Worm (Caenorhabditis elegans): ENCODE results near the gene snf-3.

- TF ChIP-seq ceh-9 (tag; optimal IDR thresholded peaks at IDR 0.05) (no peak), ceh-14 (tag; optimal IDR thresholded peaks at IDR 0.05) (no peak), hlh-15 (tag; optimal IDR thresholded peaks at IDR 0.05) (no peak), ceh-24 (tag; optimal IDR thresholded peaks at IDR 0.05) (no peak), pat-9 (tag; optimal IDR thresholded peaks at IDR 0.05) (no peak), hlh-13 (GFP tag; optimal IDR thresholded peaks at IDR 0.05) (no peak), ttx-3 (tag; optimal IDR thresholded peaks at IDR 0.05) (no peak), pqm-1 (tag; optimal IDR thresholded peaks at IDR 0.05) (no peak), ceh-2 (tag; optimal IDR thresholded peaks at IDR 0.05) (no peak)
Observed at ce11 chrII:1114133-1114532, 22.3 kb downstream of the snf-3 start, which contains the start of gene lips-12.
